Worm (Caenorhabditis elegans): ENCODE results near the gene sru-23.

sru-23 gene

ce11 chrV:15972484-15972883, at the start of gene sru-23:
Gene sru-23 (minus strand): TSS chrV:15972584.
- TF ChIP-seq nhr-28 (tag; optimal IDR thresholded peaks at IDR 0.05) (no peak), T26A8.4 (GFP tag; IDR thresholded peaks at IDR 0.05) (no peak), nhr-42 (GFP tag; IDR thresholded peaks at IDR 0.05) (no peak), lin-15B (tag; optimal IDR thresholded peaks at IDR 0.05) (no peak), spr-3 (GFP tag; optimal IDR thresholded peaks at IDR 0.05) (no peak), ZK546.5 (tag; optimal IDR thresholded peaks at IDR 0.05) (no peak), R02D3.7 (tag; optimal IDR thresholded peaks at IDR 0.05) (no peak), mes-2 (tag; optimal IDR thresholded peaks at IDR 0.05; ENCODE audit: poor library complexity, severe bottlenecking) (no peak), madf-9 (GFP tag; conservative IDR thresholded peaks at IDR 0.05) (no peak), hif-1 (tag; optimal IDR thresholded peaks at IDR 0.05) (no peak), hlh-11 (tag; optimal IDR thresholded peaks at IDR 0.05) (no peak), lim-7 (GFP tag; IDR thresholded peaks at IDR 0.05) (no peak), unc-130 (GFP tag; optimal IDR thresholded peaks at IDR 0.05) (no peak), vab-7 (GFP tag; IDR thresholded peaks at IDR 0.05) (no peak), lsy-2 (tag; optimal IDR thresholded peaks at IDR 0.05) (no peak), snpc-4 (tag; optimal IDR thresholded peaks at IDR 0.05) (no peak), zfp-3 (GFP tag; conservative IDR thresholded peaks at IDR 0.05) (no peak)

ce11 chrV:16020042-16020441, 47.7 kb upstream of the sru-23 start, which contains the start of gene srx-44:
Gene srx-44 (plus strand): TSS chrV:16020342.
- TF ChIP-seq ceh-44 (GFP tag; IDR thresholded peaks at IDR 0.05) (no peak), aha-1 (tag) (peak; percentile 38)

ce11 chrV:16017671-16018070, 45.3 kb upstream of the sru-23 start, which contains the start of gene srx-43:
Gene srx-43 (plus strand): TSS chrV:16017971.
- no peak for TF ChIP-seq F44E2.7 (GFP tag; IDR thresholded peaks at IDR 0.05)
- peak in 1 of 2 experiments; percentile 74 for TF ChIP-seq unc-62 (GFP tag; optimal IDR thresholded peaks at IDR 0.05 in 1 of 2)
- TF ChIP-seq unc-62 (tag; optimal IDR thresholded peaks at IDR 0.05): no peak
- no peak for TF ChIP-seq pha-4 (GFP tag; IDR thresholded peaks at IDR 0.05)
- no peak for TF ChIP-seq pha-4 (tag; optimal IDR thresholded peaks at IDR 0.05)
- no peak for TF ChIP-seq zip-2 (tag; optimal IDR thresholded peaks at IDR 0.05)

ce11 chrV:16016977-16017376, 44.6 kb upstream of the sru-23 start:
- TF ChIP-seq T20F7.1 (GFP tag; optimal IDR thresholded peaks at IDR 0.05) (no peak), aha-1 (tag) (peak; percentile 54)

- TF ChIP-seq T20F7.1 (GFP tag; optimal IDR thresholded peaks at IDR 0.05) (no peak), dmd-9 (GFP tag; IDR thresholded peaks at IDR 0.05) (no peak), lin-39 (tag; optimal IDR thresholded peaks at IDR 0.05) (no peak), nhr-11 (tag; optimal IDR thresholded peaks at IDR 0.05) (no peak), ctbp-1 (GFP tag; IDR thresholded peaks at IDR 0.05) (no peak), sdz-12 (GFP tag; optimal IDR thresholded peaks at IDR 0.05) (no peak), pqm-1 (tag; optimal IDR thresholded peaks at IDR 0.05) (no peak), arid-1 (GFP tag; conservative IDR thresholded peaks at IDR 0.05) (no peak), unc-39 (tag; optimal IDR thresholded peaks at IDR 0.05) (no peak), mdt-29 (GFP tag; IDR thresholded peaks at IDR 0.05) (no peak), unc-62 (GFP tag; optimal IDR thresholded peaks at IDR 0.05 in 1 of 2) (no peak), unc-62 (tag; optimal IDR thresholded peaks at IDR 0.05) (no peak), hlh-11 (tag; optimal IDR thresholded peaks at IDR 0.05) (no peak), Y75B8A.6 (GFP tag; IDR thresholded peaks at IDR 0.05) (no peak), ceh-20 (GFP tag; IDR thresholded peaks at IDR 0.05) (no peak)
Measured at ce11 chrV:16015652-16016051, 43.3 kb upstream of the sru-23 start, which contains the start of gene str-232. Gene str-232 (minus strand): TSS chrV:16015752.
